Worm (Caenorhabditis elegans): ENCODE data around the gene pmpl-1.

The pmpl-1 gene

DNA sequence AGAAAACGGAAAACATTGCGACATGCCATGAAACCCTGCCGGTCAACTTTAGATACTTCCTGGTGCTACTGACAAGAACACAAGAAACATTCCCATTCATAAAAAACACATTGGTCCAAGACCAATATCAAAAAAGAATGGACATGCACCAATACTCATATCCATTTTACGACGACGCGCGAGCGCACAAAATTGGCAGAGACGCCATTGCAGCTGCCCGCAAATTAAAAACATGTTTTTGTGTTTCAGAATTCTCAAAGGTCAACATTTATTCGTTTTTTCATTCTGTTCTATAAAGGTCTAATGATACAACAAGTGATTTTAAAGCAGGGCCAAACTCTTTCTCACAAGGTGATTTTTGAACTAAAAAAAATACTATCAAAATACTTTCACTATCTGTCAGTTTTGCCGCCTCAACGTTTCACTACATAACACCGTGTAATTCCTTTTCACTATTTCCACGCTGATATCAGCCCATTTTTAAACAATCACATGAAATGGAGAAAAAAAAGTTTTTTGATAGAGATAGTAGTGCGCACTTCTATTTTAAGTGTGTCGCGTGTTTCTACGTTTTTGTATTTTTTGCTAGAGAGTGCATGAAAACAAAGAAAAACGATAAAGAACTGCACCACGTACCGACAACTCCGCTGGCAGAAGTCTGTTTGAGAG is 31.2 kb downstream of the pmpl-1 start (continued):
- TF ChIP-seq egl-13 (tag; optimal IDR thresholded peaks at IDR 0.05), result no peak
- no peak for TF ChIP-seq pag-3 (tag; optimal IDR thresholded peaks at IDR 0.05; ENCODE audit: borderline replicate concordance, insufficient read depth)
- TF ChIP-seq nhr-28 (tag; optimal IDR thresholded peaks at IDR 0.05), result no peak
- TF ChIP-seq lsy-2 (tag; optimal IDR thresholded peaks at IDR 0.05), result no peak
- TF ChIP-seq nhr-11 (tag; optimal IDR thresholded peaks at IDR 0.05), result no peak
- TF ChIP-seq elt-3 (tag; optimal IDR thresholded peaks at IDR 0.05), result peak in 4 of 6 experiments; percentile 16 to 63 (median 30)
- no peak for TF ChIP-seq sup-37 (GFP tag; optimal IDR thresholded peaks at IDR 0.05)
- TF ChIP-seq tlp-1 (tag; optimal IDR thresholded peaks at IDR 0.05), result no peak
- peak; percentile 14 for TF ChIP-seq pqm-1 (tag; optimal IDR thresholded peaks at IDR 0.05)
- TF ChIP-seq nhr-76 (tag; optimal IDR thresholded peaks at IDR 0.05), result no peak
- no peak for TF ChIP-seq hlh-4 (tag; optimal IDR thresholded peaks at IDR 0.05)
- TF ChIP-seq lin-13 (GFP tag; optimal IDR thresholded peaks at IDR 0.05), result no peak
- TF ChIP-seq lin-15B (tag; optimal IDR thresholded peaks at IDR 0.05), result no peak
- TF ChIP-seq isw-1 (GFP tag; IDR thresholded peaks at IDR 0.05), result no peak
- no peak for TF ChIP-seq sox-4 (tag; optimal IDR thresholded peaks at IDR 0.05)
- no peak for TF ChIP-seq ces-1 (GFP tag; optimal IDR thresholded peaks at IDR 0.05)
- TF ChIP-seq C16A3.4 (tag; optimal IDR thresholded peaks at IDR 0.05), result no peak
- no peak for TF ChIP-seq F16B12.6 (tag; optimal IDR thresholded peaks at IDR 0.05)
- TF ChIP-seq aly-2 (tag; optimal IDR thresholded peaks at IDR 0.05), result no peak
- TF ChIP-seq C34B4.2 (tag; optimal IDR thresholded peaks at IDR 0.05), result no peak
- TF ChIP-seq mef-2 (tag; optimal IDR thresholded peaks at IDR 0.05), result no peak
- TF ChIP-seq ztf-11 (tag; optimal IDR thresholded peaks at IDR 0.05), result no peak
- peak; percentile 37 for TF ChIP-seq hpl-2 (GFP tag; optimal IDR thresholded peaks at IDR 0.05)
- no peak for TF ChIP-seq ceh-8 (GFP tag; optimal IDR thresholded peaks at IDR 0.05)
- TF ChIP-seq fos-1 (tag; optimal IDR thresholded peaks at IDR 0.05), result no peak
- no peak for TF ChIP-seq nhr-84 (tag; optimal IDR thresholded peaks at IDR 0.05)
- no peak for TF ChIP-seq ceh-82 (tag; optimal IDR thresholded peaks at IDR 0.05)
- TF ChIP-seq nhr-19 (GFP tag; conservative IDR thresholded peaks at IDR 0.05), result peak; percentile 3; the same call in 1 of the 2 replicates
- TF ChIP-seq elt-2 (tag; optimal IDR thresholded peaks at IDR 0.05), result peak; percentile 84
- TF ChIP-seq unc-130 (tag; optimal IDR thresholded peaks at IDR 0.05), result no peak
- peak; percentile 76 for TF ChIP-seq blmp-1 (tag; optimal IDR thresholded peaks at IDR 0.05)
- no peak for TF ChIP-seq skn-1 (tag; optimal IDR thresholded peaks at IDR 0.05)
- TF ChIP-seq fkh-10 (GFP tag; optimal IDR thresholded peaks at IDR 0.05), result no peak
- no peak for TF ChIP-seq unc-86 (tag; optimal IDR thresholded peaks at IDR 0.05)
- TF ChIP-seq lir-3 (tag; optimal IDR thresholded peaks at IDR 0.05; ENCODE audit: poor library complexity), result no peak
- no peak for TF ChIP-seq nhr-47 (tag; optimal IDR thresholded peaks at IDR 0.05)

DNA sequence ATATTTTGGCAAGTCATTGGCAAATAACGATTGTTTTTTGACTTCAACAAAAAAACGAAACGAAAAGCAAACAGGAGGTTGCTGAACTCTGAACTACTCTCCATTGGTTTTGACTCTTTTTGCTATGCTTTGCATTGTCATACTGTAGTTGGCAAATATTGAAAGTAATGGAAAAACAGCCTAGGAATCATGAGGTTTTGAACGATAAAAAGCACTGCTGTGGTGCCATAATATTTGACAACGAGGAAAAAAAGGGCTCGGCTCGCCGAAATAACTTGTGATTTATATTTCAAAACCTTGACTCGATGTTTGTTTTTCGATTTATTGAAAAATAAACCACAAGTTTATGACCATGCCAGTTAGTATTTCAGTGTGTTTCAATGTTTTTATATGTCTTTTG is 31.9 kb downstream of the pmpl-1 start:
- TF ChIP-seq jun-1 (tag; optimal IDR thresholded peaks at IDR 0.05), result no peak
- no peak for TF ChIP-seq pax-3 (tag; optimal IDR thresholded peaks at IDR 0.05)
- TF ChIP-seq nhr-237 (tag; optimal IDR thresholded peaks at IDR 0.05), result no peak
- TF ChIP-seq irx-1 (tag; optimal IDR thresholded peaks at IDR 0.05), result peak; percentile 40
- no peak for TF ChIP-seq C34B4.2 (tag; optimal IDR thresholded peaks at IDR 0.05)
- TF ChIP-seq nhr-76 (tag; optimal IDR thresholded peaks at IDR 0.05), result no peak
- TF ChIP-seq unc-86 (tag; optimal IDR thresholded peaks at IDR 0.05), result no peak
- no peak for TF ChIP-seq lir-3 (tag; optimal IDR thresholded peaks at IDR 0.05; ENCODE audit: poor library complexity)
- no peak for TF ChIP-seq mdl-1 (tag; optimal IDR thresholded peaks at IDR 0.05)
- TF ChIP-seq nhr-90 (tag; optimal IDR thresholded peaks at IDR 0.05; ENCODE audit: poor library complexity), result no peak
- no peak for TF ChIP-seq lin-35 (GFP tag; optimal IDR thresholded peaks at IDR 0.05)
- peak; percentile 48 for TF ChIP-seq nhr-77 (tag; optimal IDR thresholded peaks at IDR 0.05)
- TF ChIP-seq swsn-7 (tag; optimal IDR thresholded peaks at IDR 0.05), result no peak
- no peak for TF ChIP-seq elt-3 (tag; optimal IDR thresholded peaks at IDR 0.05)
- no peak for TF ChIP-seq aly-2 (tag; optimal IDR thresholded peaks at IDR 0.05)
- TF ChIP-seq dpl-1 (GFP tag; optimal IDR thresholded peaks at IDR 0.05), result no peak
- no peak for TF ChIP-seq ceh-82 (tag; optimal IDR thresholded peaks at IDR 0.05)
- peak; percentile 45 for TF ChIP-seq lin-14 (GFP tag; optimal IDR thresholded peaks at IDR 0.05)
- TF ChIP-seq alr-1 (tag; optimal IDR thresholded peaks at IDR 0.05; ENCODE audit: borderline replicate concordance), result no peak
- TF ChIP-seq Y116A8C.19 (tag; optimal IDR thresholded peaks at IDR 0.05; ENCODE audit: borderline replicate concordance), result no peak
- no peak for TF ChIP-seq ces-1 (GFP tag; optimal IDR thresholded peaks at IDR 0.05)
- TF ChIP-seq rnt-1 (tag; optimal IDR thresholded peaks at IDR 0.05), result no peak
- no peak for TF ChIP-seq unc-130 (tag; optimal IDR thresholded peaks at IDR 0.05)
- no peak for TF ChIP-seq lin-39 (tag; optimal IDR thresholded peaks at IDR 0.05)
